Worm (Caenorhabditis elegans) whole organism, young adult: ENCODE data around the gene srt-16.

Experiments
- F10E7.11 ChIP-seq: sonication (generic microtip); optimal IDR thresholded peaks from 2 replicates; lab custom pipeline; 2017; ENCODE audit warnings: mild to moderate bottlenecking, missing genetic modification characterization, moderate library complexity, missing compliant biosample characterization
- F22D6.2 ChIP-seq: sonication (generic microtip); optimal IDR thresholded peaks from 2 replicates; lab custom pipeline; 2016; ENCODE audit warnings: mild to moderate bottlenecking, missing genetic modification characterization, missing compliant biosample characterization
- F39B2.1 ChIP-seq: fragments of 200-800 bp; sonication (Bioruptor generic); IDR thresholded peaks from 2 replicates; pipeline ENCODE4 v1.3.6; 2022; ENCODE audit warnings: missing genetic modification reagents, missing genetic modification characterization, missing compliant biosample characterization
- F52B5.7 ChIP-seq: sonication (generic microtip); optimal IDR thresholded peaks from 2 replicates; lab custom pipeline; 2016; ENCODE audit warnings: mild to moderate bottlenecking, missing genetic modification characterization, missing compliant biosample characterization
- F55B11.4 ChIP-seq: sonication (generic microtip); optimal IDR thresholded peaks from 2 replicates; lab custom pipeline; 2016; ENCODE audit warnings: missing compliant biosample characterization, missing genetic modification characterization, borderline replicate concordance; ENCODE audit not compliant: insufficient read depth
- F57C9.4 ChIP-seq: sonication (generic microtip); optimal IDR thresholded peaks from 2 replicates; lab custom pipeline; 2017; ENCODE audit warnings: mild to moderate bottlenecking, missing genetic modification characterization, missing compliant biosample characterization
- K12H6.12 ChIP-seq: fragments of 200-800 bp; sonication (Bioruptor generic); optimal IDR thresholded peaks from 2 replicates; lab custom pipeline; 2018; ENCODE audit warnings: mild to moderate bottlenecking, missing genetic modification characterization, missing compliant biosample characterization
- Y53G8AR.9 ChIP-seq: fragments of 200-800 bp; sonication (Bioruptor generic); conservative IDR thresholded peaks from 2 replicates; pipeline ENCODE4 v1.3.6; 2022; ENCODE audit warnings: missing genetic modification reagents, missing genetic modification characterization, missing compliant biosample characterization
- Y67H2A.10 ChIP-seq: fragments of 200-800 bp; sonication (Bioruptor generic); conservative IDR thresholded peaks from 2 replicates; pipeline ENCODE4 v1.3.6; 2022; ENCODE audit warnings: missing genetic modification reagents, missing genetic modification characterization, missing compliant biosample characterization
- Y79H2A.3 ChIP-seq: fragments of 200-800 bp; sonication (Bioruptor generic); conservative IDR thresholded peaks from 2 replicates; pipeline ENCODE4 v1.3.6; 2022; ENCODE audit warnings: missing genetic modification reagents, missing genetic modification characterization, missing compliant biosample characterization
- atf-7 ChIP-seq: sonication (generic microtip); optimal IDR thresholded peaks from 2 replicates; lab custom pipeline; 2017; ENCODE audit warnings: mild to moderate bottlenecking, missing genetic modification characterization, missing compliant biosample characterization
- attf-6 ChIP-seq: fragments of 200-800 bp; sonication (Bioruptor generic); IDR thresholded peaks from 2 replicates; pipeline ENCODE4 v1.3.6; 2022; ENCODE audit warnings: missing genetic modification reagents, missing genetic modification characterization, missing compliant biosample characterization
- chd-7 ChIP-seq: sonication (generic microtip); optimal IDR thresholded peaks from 2 replicates; lab custom pipeline; 2016; ENCODE audit warnings: mild to moderate bottlenecking, missing genetic modification characterization, moderate library complexity, missing compliant biosample characterization
- egl-18 ChIP-seq: fragments of 200-800 bp; sonication (Bioruptor generic); IDR thresholded peaks from 2 replicates; pipeline ENCODE4 v1.3.6; 2022; ENCODE audit warnings: missing genetic modification reagents, missing genetic modification characterization, missing compliant biosample characterization
- fkh-3 ChIP-seq: sonication (generic microtip); optimal IDR thresholded peaks from 2 replicates; lab custom pipeline; 2016; ENCODE audit warnings: mild to moderate bottlenecking, missing genetic modification characterization, missing compliant biosample characterization
- hlh-12 ChIP-seq: sonication (generic microtip); optimal IDR thresholded peaks from 2 replicates; lab custom pipeline; 2016; ENCODE audit warnings: missing genetic modification characterization, missing compliant biosample characterization
- hlh-26 ChIP-seq: fragments of 200-800 bp; sonication (Bioruptor generic); conservative IDR thresholded peaks from 2 replicates; pipeline ENCODE4 v1.3.6; 2022; ENCODE audit warnings: missing genetic modification reagents, missing genetic modification characterization, missing compliant biosample characterization
- hmg-1.2 ChIP-seq: fragments of 200-800 bp; sonication (Bioruptor generic); IDR thresholded peaks from 2 replicates; pipeline ENCODE4 v1.3.6; 2022; ENCODE audit warnings: missing genetic modification reagents, missing genetic modification characterization, missing compliant biosample characterization
- lin-54 ChIP-seq: fragments of 200-800 bp; sonication (Bioruptor generic); optimal IDR thresholded peaks from 2 replicates; lab custom pipeline; 2018; ENCODE audit warnings: mild to moderate bottlenecking, missing genetic modification characterization, missing compliant biosample characterization
- lir-1 ChIP-seq: fragments of 200-800 bp; sonication (Bioruptor generic); conservative IDR thresholded peaks from 2 replicates; pipeline ENCODE4 v1.3.6; 2022; ENCODE audit warnings: missing genetic modification reagents, missing genetic modification characterization, missing compliant biosample characterization
- lsl-1 ChIP-seq: fragments of 200-800 bp; sonication (Bioruptor generic); optimal IDR thresholded peaks from 2 replicates; lab custom pipeline; 2018; ENCODE audit warnings: mild to moderate bottlenecking, missing genetic modification characterization, moderate library complexity, missing compliant biosample characterization
- madf-10 ChIP-seq: sonication (generic microtip); optimal IDR thresholded peaks from 2 replicates; lab custom pipeline; 2016; ENCODE audit warnings: mild to moderate bottlenecking, missing genetic modification characterization, missing compliant biosample characterization
- mcd-1 ChIP-seq: fragments of 200-800 bp; sonication (Bioruptor generic); IDR thresholded peaks from 2 replicates; pipeline ENCODE4 v1.3.6; 2022; ENCODE audit warnings: missing genetic modification reagents, missing genetic modification characterization, missing compliant biosample characterization
- nhr-80 ChIP-seq: sonication (generic microtip); optimal IDR thresholded peaks from 2 replicates; lab custom pipeline; 2016; ENCODE audit warnings: missing genetic modification characterization, missing compliant biosample characterization
- pha-4 ChIP-seq: fragments of 150-350 bp; sonication (generic microtip); optimal IDR thresholded peaks from 2 replicates; lab custom pipeline; 2014; ENCODE audit warnings: missing biosample characterization, missing genetic modification reagents, missing genetic modification characterization
- repo-1 ChIP-seq: sonication (generic microtip); optimal IDR thresholded peaks from 2 replicates; lab custom pipeline; 2017; ENCODE audit warnings: mild to moderate bottlenecking, missing genetic modification characterization, missing compliant biosample characterization
- rpc-1 ChIP-seq, 2 experiments: fragments of 150-350 bp in 1 of 2; sonication (generic microtip) in 1 of 2; optimal IDR thresholded peaks; 2 replicates each; lab custom pipeline; 2014 to 2018; ENCODE audit warnings: missing biosample characterization in 1 of 2, missing genetic modification characterization in 1 of 2, missing genetic modification reagents in 1 of 2, missing genotype in 1 of 2
- snpc-1.1 ChIP-seq: sonication (generic microtip); optimal IDR thresholded peaks from 2 replicates; lab custom pipeline; 2017; ENCODE audit warnings: missing genetic modification characterization, mild to moderate bottlenecking, missing compliant biosample characterization, antibody characterized with exemption, moderate library complexity, missing genotype, missing genetic modification reagents; ENCODE audit not compliant: insufficient read depth
- snpc-3.4 ChIP-seq: sonication (generic microtip); optimal IDR thresholded peaks from 2 replicates; lab custom pipeline; 2017; ENCODE audit warnings: missing genetic modification characterization, mild to moderate bottlenecking, missing compliant biosample characterization, antibody characterized with exemption, moderate library complexity, missing genotype, missing genetic modification reagents
- snpc-4 ChIP-seq, 5 experiments: fragments of 150-350 bp in 1 of 5; sonication (generic microtip) in 4 of 5; optimal IDR thresholded peaks; 2 replicates each; lab custom pipeline; 2014 to 2018; ENCODE audit warnings: missing genetic modification characterization in 5 of 5, missing biosample characterization in 3 of 5, antibody characterized with exemption in 2 of 5, mild to moderate bottlenecking in 2 of 5, missing compliant biosample characterization in 2 of 5, missing genotype in 2 of 5, moderate library complexity in 2 of 5, missing genetic modification reagents in 1 of 5
- sptf-2 ChIP-seq: fragments of 200-800 bp; sonication (Bioruptor generic); optimal IDR thresholded peaks from 2 replicates; lab custom pipeline; 2018; ENCODE audit warnings: mild to moderate bottlenecking, missing genetic modification characterization, missing compliant biosample characterization
- tbp1 ChIP-seq: fragments of 200-800 bp; sonication (Bioruptor generic); optimal IDR thresholded peaks from 2 replicates; lab custom pipeline; 2018; ENCODE audit warnings: mild to moderate bottlenecking, missing genetic modification characterization, missing compliant biosample characterization
- tbx-9 ChIP-seq: sonication (generic microtip); optimal IDR thresholded peaks from 2 replicates; lab custom pipeline; 2016; ENCODE audit warnings: borderline replicate concordance, missing genetic modification characterization, inconsistent platforms, missing compliant biosample characterization
- ztf-22 ChIP-seq: fragments of 200-800 bp; sonication (Bioruptor generic); optimal IDR thresholded peaks from 2 replicates; lab custom pipeline; 2018; ENCODE audit warnings: mild to moderate bottlenecking, missing genetic modification characterization, moderate library complexity, missing compliant biosample characterization

srt-16 gene

DNA sequence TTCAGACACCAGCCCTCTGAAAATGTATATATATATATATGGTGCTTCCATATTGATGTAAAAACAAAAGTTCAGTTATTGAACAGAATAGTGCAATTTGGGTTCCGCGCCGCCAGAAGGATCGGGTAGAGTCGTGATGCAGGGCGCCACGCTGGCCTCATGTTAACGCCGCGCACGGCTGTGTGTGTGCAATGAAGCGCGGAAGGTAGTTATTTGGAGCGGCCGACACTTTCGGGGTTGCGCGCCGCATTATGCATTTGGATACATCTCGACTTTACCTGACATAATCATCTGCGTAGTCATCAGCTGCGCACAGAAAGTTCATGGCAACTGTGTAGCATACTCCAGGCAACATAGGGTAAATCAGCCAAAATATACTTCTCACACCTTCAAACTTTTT is 42.5 kb upstream of the srt-16 start:
- TF ChIP-seq Y67H2A.10 (GFP tag; lab: Robert Waterston, UW) = no peak
- peak; percentile 21 for TF ChIP-seq snpc-4 (GFP tag; optimal IDR thresholded peaks at IDR 0.05; lab: Kevin White, UChicago)
- peak in 1 of 4 experiments; percentile 91 for TF ChIP-seq snpc-4 (tag; optimal IDR thresholded peaks at IDR 0.05; lab: Kevin White, UChicago)
- no peak for TF ChIP-seq mcd-1 (GFP tag; lab: Robert Waterston, UW)
- no peak for TF ChIP-seq ztf-22 (GFP tag; lab: Kevin White, UChicago)
- TF ChIP-seq rpc-1 (optimal IDR thresholded peaks at IDR 0.05; lab: Kevin White, UChicago) = no peak
- no peak for TF ChIP-seq rpc-1 (tag; optimal IDR thresholded peaks at IDR 0.05; lab: Kevin White, UChicago)
- TF ChIP-seq F52B5.7 (tag; lab: Kevin White, UChicago) = no peak
- no peak for TF ChIP-seq F10E7.11 (tag; lab: Kevin White, UChicago)
- no peak for TF ChIP-seq pha-4 (tag; lab: Kevin White, UChicago)
- no peak for TF ChIP-seq atf-7 (tag; lab: Kevin White, UChicago)
- peak; percentile 63 for TF ChIP-seq snpc-1.1
- TF ChIP-seq sptf-2 (GFP tag; lab: Kevin White, UChicago) = no peak
- TF ChIP-seq repo-1 (tag; lab: Kevin White, UChicago) = no peak
- no peak for TF ChIP-seq tbp1 (GFP tag; lab: Kevin White, UChicago)
- no peak for TF ChIP-seq fkh-3
- TF ChIP-seq lin-54 = no peak
- TF ChIP-seq nhr-80 (tag; lab: Kevin White, UChicago) = no peak
- no peak for TF ChIP-seq K12H6.12 (tag; lab: Kevin White, UChicago)
- no peak for TF ChIP-seq F55B11.4 (tag; lab: Kevin White, UChicago)
- TF ChIP-seq hlh-12 (tag; lab: Kevin White, UChicago) = no peak
- TF ChIP-seq snpc-3.4 = no peak
- TF ChIP-seq egl-18 (GFP tag; lab: Robert Waterston, UW) = 0 out of 2 replicates have a peak, but pooled peaks have one; percentile 14
- TF ChIP-seq madf-10 (tag; lab: Kevin White, UChicago) = no peak

DNA sequence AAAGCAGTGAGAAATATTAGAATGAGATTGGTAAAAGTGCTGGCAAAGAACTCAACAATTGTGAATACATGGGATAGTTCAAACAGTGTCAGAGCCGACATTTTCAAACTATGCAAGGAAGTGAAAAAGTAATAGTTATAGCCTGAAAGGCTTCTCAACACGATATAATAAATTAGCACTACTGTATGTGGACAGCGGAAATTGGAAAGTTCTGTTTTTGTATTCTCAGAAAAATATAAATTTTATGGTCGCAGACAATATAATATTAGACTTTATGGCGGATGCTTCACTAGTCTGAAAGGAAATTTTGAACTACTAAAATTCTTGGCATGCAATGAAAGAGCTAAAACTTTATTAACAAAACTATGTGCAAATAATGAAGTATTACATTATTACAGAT is 41.5 kb upstream of the srt-16 start, which contains the start of gene str-69:
Gene str-69 (minus strand): TSS at position 101 of the 400 bp plus-strand sequence.
- TF ChIP-seq pha-4 (tag; lab: Kevin White, UChicago) = no peak
- no peak for TF ChIP-seq rpc-1 (optimal IDR thresholded peaks at IDR 0.05; lab: Kevin White, UChicago)
- TF ChIP-seq rpc-1 (tag; optimal IDR thresholded peaks at IDR 0.05; lab: Kevin White, UChicago) = no peak
- TF ChIP-seq F57C9.4 = no peak
- TF ChIP-seq lsl-1 (GFP tag; lab: Kevin White, UChicago) = no peak
- TF ChIP-seq attf-6 (GFP tag; lab: Robert Waterston, UW) = no peak
- no peak for TF ChIP-seq repo-1 (tag; lab: Kevin White, UChicago)
- no peak for TF ChIP-seq chd-7 (tag; lab: Kevin White, UChicago)
- TF ChIP-seq Y79H2A.3 (GFP tag; lab: Robert Waterston, UW) = no peak
- TF ChIP-seq F39B2.1 = no peak
- TF ChIP-seq lir-1 = no peak
- TF ChIP-seq Y53G8AR.9 (GFP tag; lab: Robert Waterston, UW) = no peak
- TF ChIP-seq, all 124 proteins: peak for 0

DNA sequence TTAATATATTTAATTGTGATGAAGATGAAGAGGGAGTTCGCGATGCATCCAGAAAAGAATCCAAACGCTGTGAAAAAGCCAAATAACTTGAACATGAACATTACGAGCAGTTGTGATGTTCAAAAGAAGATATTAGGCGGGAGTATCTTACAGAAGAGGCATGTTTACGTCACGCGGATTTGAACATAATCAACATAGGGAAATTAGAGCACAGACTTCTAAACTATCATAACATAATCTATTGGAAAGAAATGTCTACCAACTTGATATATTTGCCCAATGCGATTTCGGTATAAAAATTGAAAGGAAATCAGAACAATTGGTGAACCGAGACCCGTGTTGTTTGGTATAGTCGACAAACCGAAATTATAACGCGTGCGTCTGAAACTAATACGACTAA is 39.8 kb upstream of the srt-16 start, which contains the start of gene str-66:
Gene str-66 (minus strand): TSS at position 101 of the 400 bp plus-strand sequence.
- TF ChIP-seq F22D6.2 (tag; lab: Kevin White, UChicago) (no peak), tbx-9 (no peak), hmg-1.2 (no peak), hlh-26 (no peak), atf-7 (tag; lab: Kevin White, UChicago) (no peak)
- TF ChIP-seq, all 124 proteins: peak for 0
